Fruit fly (Drosophila melanogaster) whole organism, pupa: Measurements from ENCODE around the gene CG7567.
A peak's percentile ranks its signal among the peaks of the same experiment; 100 is the strongest.

Experiments used
- CG10348 ChIP-seq: fragments of 200-800 bp; sonication (Bioruptor generic); IDR thresholded peaks from 2 replicates; pipeline ENCODE4 v1.3.6; 2022; ENCODE audit warnings: missing biosample characterization, missing genetic modification characterization
- CG12605 ChIP-seq: fragments of 200-800 bp; sonication (Bioruptor generic); IDR thresholded peaks from 2 replicates; pipeline ENCODE4 v1.3.6; 2022; ENCODE audit warnings: missing biosample characterization, missing genetic modification characterization
- CG13204 ChIP-seq: fragments of 200-800 bp; sonication (Bioruptor generic); optimal IDR thresholded peaks from 2 replicates; lab custom pipeline; 2018; ENCODE audit warnings: missing biosample characterization, mild to moderate bottlenecking, missing genetic modification characterization, moderate library complexity
- CG14655 ChIP-seq: fragments of 200-800 bp; sonication (Bioruptor generic); optimal IDR thresholded peaks from 3 replicates; lab custom pipeline; 2017; ENCODE audit warnings: mild to moderate bottlenecking, missing biosample characterization, missing genetic modification reagents, missing genetic modification characterization
- CG17806 ChIP-seq: fragments of 200-800 bp; sonication (Bioruptor generic); optimal IDR thresholded peaks from 2 replicates; lab custom pipeline; 2018; ENCODE audit warnings: missing biosample characterization, mild to moderate bottlenecking, missing genetic modification characterization, moderate library complexity
- CG32121 ChIP-seq: fragments of 200-800 bp; sonication (Bioruptor generic); IDR thresholded peaks from 2 replicates; pipeline ENCODE4 v1.3.6; 2022; ENCODE audit warnings: missing biosample characterization, missing genetic modification characterization
- CG34367 ChIP-seq: fragments of 200-800 bp; sonication (Bioruptor generic); optimal IDR thresholded peaks from 2 replicates; lab custom pipeline; 2018; ENCODE audit warnings: missing biosample characterization, mild to moderate bottlenecking, missing genetic modification characterization
- CG4496 ChIP-seq: fragments of 200-800 bp; sonication (Bioruptor generic); IDR thresholded peaks from 3 replicates; pipeline ENCODE4 v1.3.6; 2022; ENCODE audit warnings: missing biosample characterization, missing genetic modification characterization
- CG8159 ChIP-seq: fragments of 200-800 bp; sonication (Bioruptor generic); optimal IDR thresholded peaks from 3 replicates; lab custom pipeline; 2018; ENCODE audit warnings: missing biosample characterization, mild to moderate bottlenecking, missing genetic modification characterization, moderate library complexity
- CG8301 ChIP-seq: fragments of 200-800 bp; sonication (Bioruptor generic); optimal IDR thresholded peaks from 2 replicates; lab custom pipeline; 2018; ENCODE audit warnings: missing biosample characterization, mild to moderate bottlenecking, missing genetic modification characterization
- CG9948 ChIP-seq: fragments of 200-800 bp; sonication (Bioruptor generic); optimal IDR thresholded peaks from 2 replicates; lab custom pipeline; 2018; ENCODE audit warnings: missing biosample characterization, mild to moderate bottlenecking, missing genetic modification characterization, moderate library complexity
- D1 ChIP-seq: fragments of 200-800 bp; sonication (Bioruptor generic); optimal IDR thresholded peaks from 2 replicates; lab custom pipeline; 2018; ENCODE audit warnings: missing biosample characterization, mild to moderate bottlenecking, missing genetic modification characterization, moderate library complexity
- EcR ChIP-seq: fragments of 200-800 bp; sonication (Bioruptor generic); optimal IDR thresholded peaks from 3 replicates; lab custom pipeline; 2019; ENCODE audit warnings: missing biosample characterization, missing genetic modification characterization, mild to moderate bottlenecking, moderate library complexity, missing genetic modification reagents
- Ets98B ChIP-seq: fragments of 200-800 bp; sonication (Bioruptor generic); IDR thresholded peaks from 2 replicates; pipeline ENCODE4 v1.3.6; 2022; ENCODE audit warnings: missing biosample characterization, missing genetic modification characterization
- Pif1A ChIP-seq: fragments of 200-800 bp; sonication (Bioruptor generic); optimal IDR thresholded peaks from 3 replicates; lab custom pipeline; 2016; ENCODE audit warnings: missing biosample characterization, missing genetic modification characterization
- Pif1B ChIP-seq: fragments of 200-800 bp; sonication (Bioruptor generic); optimal IDR thresholded peaks from 3 replicates; lab custom pipeline; 2016; ENCODE audit warnings: missing biosample characterization, missing genetic modification characterization
- Snoo ChIP-seq: fragments of 200-800 bp; sonication (Bioruptor generic); optimal IDR thresholded peaks from 3 replicates; lab custom pipeline; 2017; ENCODE audit warnings: missing biosample characterization, mild to moderate bottlenecking, missing genetic modification characterization, inconsistent platforms
- fd96Ca ChIP-seq: fragments of 200-800 bp; sonication (Bioruptor generic); IDR thresholded peaks from 3 replicates; pipeline ENCODE4 v1.3.6; 2022; ENCODE audit warnings: missing biosample characterization, missing genetic modification characterization
- gl ChIP-seq: fragments of 200-800 bp; sonication (Bioruptor generic); optimal IDR thresholded peaks from 2 replicates; lab custom pipeline; 2018; ENCODE audit warnings: missing biosample characterization, mild to moderate bottlenecking, missing genetic modification characterization
- rn ChIP-seq: fragments of 200-800 bp; sonication (Bioruptor generic); IDR thresholded peaks from 2 replicates; pipeline ENCODE4 v1.3.6; 2022; ENCODE audit warnings: missing biosample characterization, missing genetic modification characterization

Gene CG7567

DNA sequence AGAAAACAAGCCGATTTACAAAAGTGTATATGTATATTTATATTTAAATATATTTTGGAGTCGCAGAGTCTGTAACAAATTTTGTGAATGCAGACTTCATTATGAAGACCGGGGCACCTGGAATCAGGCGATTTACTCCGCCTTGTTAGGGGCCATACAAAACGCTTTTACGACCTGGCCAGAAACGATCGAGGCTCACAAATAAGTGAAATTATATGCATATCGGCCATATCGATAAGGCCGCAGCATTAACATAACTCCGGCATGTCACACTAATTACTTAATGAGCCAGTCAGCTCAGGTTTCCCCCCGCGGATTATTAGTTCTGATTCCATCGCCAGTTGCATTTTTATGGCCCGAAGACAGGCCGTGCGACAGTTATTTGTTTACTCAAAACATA, 25.3 kb downstream of the CG7567 start:
- TF ChIP-seq Ets98B (GFP tag; lab: Robert Waterston, UW) (no peak), EcR (GFP tag; lab: Kevin White, UChicago) (no peak), fd96Ca (GFP tag; lab: Robert Waterston, UW) (no peak), CG12605 (GFP tag; lab: Robert Waterston, UW) (no peak), CG14655 (GFP tag; lab: Kevin White, UChicago) (no peak), CG10348 (no peak), rn (no peak), CG8159 (tag; lab: Kevin White, UChicago) (no peak), CG34367 (tag; lab: Kevin White, UChicago) (no peak), D1 (tag; lab: Kevin White, UChicago) (no peak), Pif1A (GFP tag; lab: Kevin White, UChicago) (no peak), Snoo (no peak), gl (tag; lab: Kevin White, UChicago) (no peak), CG9948 (no peak)

- TF ChIP-seq CG32121 (no peak), rn (no peak), CG14655 (GFP tag; lab: Kevin White, UChicago) (no peak), D1 (tag; lab: Kevin White, UChicago) (no peak), CG8301 (no peak)
Observed at dm6 chr3R:29560418-29560817, 27.5 kb downstream of the CG7567 start.

dm6 chr3R:29559444-29559976, 28.4 kb downstream of the CG7567 start:
- TF ChIP-seq CG8159 (tag; lab: Kevin White, UChicago) (no peak), fd96Ca (GFP tag; lab: Robert Waterston, UW) (no peak), CG17806 (tag; lab: Kevin White, UChicago) (no peak), CG8301 (no peak), Pif1A (GFP tag; lab: Kevin White, UChicago) (no peak), Pif1B (GFP tag; lab: Kevin White, UChicago) (no peak), gl (tag; lab: Kevin White, UChicago) (no peak), CG12605 (GFP tag; lab: Robert Waterston, UW) (no peak), D1 (tag; lab: Kevin White, UChicago) (no peak), Ets98B (GFP tag; lab: Robert Waterston, UW) (no peak), CG32121 (no peak), rn (no peak), CG4496 (GFP tag; lab: Robert Waterston, UW) (no peak), Snoo (no peak)

DNA sequence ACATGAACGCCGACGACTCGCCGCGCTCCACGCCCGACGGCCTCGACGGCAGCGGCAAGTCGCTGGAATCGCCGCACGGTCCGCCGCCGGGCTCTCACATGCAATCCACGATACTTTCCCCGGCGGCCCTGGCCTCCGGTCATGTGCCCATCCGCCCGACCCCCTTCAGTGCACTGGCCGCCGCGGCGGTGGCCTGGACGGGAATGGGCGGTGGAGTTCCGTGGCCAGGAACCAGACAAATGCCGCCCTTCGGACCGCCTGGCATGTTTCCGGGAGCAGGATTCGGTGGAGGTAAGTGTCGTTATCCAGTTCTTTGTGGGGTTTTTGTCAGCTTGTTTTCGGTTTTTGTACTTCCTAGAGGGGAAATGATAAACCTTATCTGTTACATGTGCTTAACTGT, 30.3 kb downstream of the CG7567 start:
- TF ChIP-seq CG10348 (no peak), CG17806 (tag; lab: Kevin White, UChicago) (no peak), CG8301 (no peak), gl (tag; lab: Kevin White, UChicago) (no peak), EcR (GFP tag; lab: Kevin White, UChicago) (no peak), Pif1A (GFP tag; lab: Kevin White, UChicago) (no peak), Snoo (no peak)

dm6 chr3R:29556003-29556467, 31.9 kb downstream of the CG7567 start, which contains the start of gene Dr:
Gene Dr (plus strand): TSS chr3R:29556386.
- TF ChIP-seq EcR (GFP tag; lab: Kevin White, UChicago) (no peak), Snoo (peak; percentile 14), CG17806 (tag; lab: Kevin White, UChicago) (no peak), Ets98B (GFP tag; lab: Robert Waterston, UW) (peak; percentile 30; the same call in 1 of the 2 replicates), CG8301 (no peak), CG13204 (GFP tag; lab: Kevin White, UChicago) (no peak), CG4496 (GFP tag; lab: Robert Waterston, UW) (peak; percentile 69; the same call in 2 of the 3 replicates), fd96Ca (GFP tag; lab: Robert Waterston, UW) (peak; percentile 61; the same call in 2 of the 3 replicates), CG34367 (tag; lab: Kevin White, UChicago) (peak; percentile 6), CG32121 (peak; percentile 29; the same call in 1 of the 2 replicates), CG9948 (no peak)

- no peak for TF ChIP-seq CG12605 (GFP tag; lab: Robert Waterston, UW)
- TF ChIP-seq CG17806 (tag; lab: Kevin White, UChicago) = no peak
- no peak for TF ChIP-seq CG10348
- no peak for TF ChIP-seq Ets98B (GFP tag; lab: Robert Waterston, UW)
Observed at dm6 chr3R:29552830-29553583, 34.9 kb downstream of the CG7567 start.

- TF ChIP-seq CG10348 (no peak), Snoo (no peak), CG14655 (GFP tag; lab: Kevin White, UChicago) (no peak), CG34367 (tag; lab: Kevin White, UChicago) (no peak), Pif1A (GFP tag; lab: Kevin White, UChicago) (no peak), CG4496 (GFP tag; lab: Robert Waterston, UW) (no peak), CG13204 (GFP tag; lab: Kevin White, UChicago) (no peak), Ets98B (GFP tag; lab: Robert Waterston, UW) (no peak), CG32121 (no peak), CG17806 (tag; lab: Kevin White, UChicago) (no peak), rn (no peak), gl (tag; lab: Kevin White, UChicago) (no peak), CG9948 (no peak), D1 (tag; lab: Kevin White, UChicago) (no peak)
Observed at dm6 chr3R:29550735-29551134, 37.2 kb downstream of the CG7567 start.
